Worm (Caenorhabditis elegans): ENCODE data around the gene cah-3.

DNA sequence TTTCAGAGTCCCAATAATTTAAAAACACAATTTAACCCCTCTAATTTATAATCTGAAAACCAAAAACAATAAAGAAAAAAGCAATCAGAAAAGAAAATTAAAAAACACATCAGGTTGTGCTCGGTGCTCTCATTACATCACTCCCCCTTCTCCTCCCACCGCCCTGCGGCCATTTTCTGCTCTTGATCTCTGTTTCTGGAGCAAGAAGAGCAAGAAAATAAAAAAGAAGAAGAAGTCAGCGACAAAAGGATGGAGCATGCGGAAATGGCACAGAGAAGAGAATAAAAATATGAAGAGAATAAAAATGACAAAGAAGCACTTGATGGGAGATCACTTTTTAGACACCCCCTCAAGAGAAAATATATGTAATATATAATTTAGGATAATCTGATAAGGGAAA, 2.6 kb upstream of the cah-3 start:
- TF ChIP-seq nhr-129 (tag; optimal IDR thresholded peaks at IDR 0.05), result peak; percentile 39
- no peak for TF ChIP-seq nhr-77 (tag; optimal IDR thresholded peaks at IDR 0.05)
- TF ChIP-seq elt-1 (tag; optimal IDR thresholded peaks at IDR 0.05), result no peak
- peak; percentile 51 for TF ChIP-seq F13H6.1 (tag; optimal IDR thresholded peaks at IDR 0.05)
- TF ChIP-seq skn-1 (tag; optimal IDR thresholded peaks at IDR 0.05), result no peak
- TF ChIP-seq unc-62 (GFP tag; optimal IDR thresholded peaks at IDR 0.05), result no peak
- no peak for TF ChIP-seq blmp-1 (tag; optimal IDR thresholded peaks at IDR 0.05; ENCODE audit: insufficient read depth)
- no peak for TF ChIP-seq ceh-82 (tag; optimal IDR thresholded peaks at IDR 0.05)
- TF ChIP-seq egl-27 (tag; optimal IDR thresholded peaks at IDR 0.05), result peak; percentile 63
- TF ChIP-seq mbf-1 (tag; optimal IDR thresholded peaks at IDR 0.05), result no peak
- TF ChIP-seq snpc-4 (tag; optimal IDR thresholded peaks at IDR 0.05), result peak; percentile 22
- no peak for TF ChIP-seq ztf-11 (tag; optimal IDR thresholded peaks at IDR 0.05)
- peak; percentile 22 for TF ChIP-seq lin-13 (GFP tag; optimal IDR thresholded peaks at IDR 0.05)
- TF ChIP-seq lsy-2 (tag; optimal IDR thresholded peaks at IDR 0.05), result peak in 1 of 2 experiments; percentile 37
